Worm (Caenorhabditis elegans) whole organism, L2 larva: ENCODE results near the gene set-16.

Experiments used
- C34F6.9 ChIP-seq: fragments of 150-350 bp; optimal IDR thresholded peaks from 2 replicates; lab custom pipeline; 2014; ENCODE audit warnings: missing biosample characterization, missing genetic modification characterization
- F13H6.1 ChIP-seq: sonication (generic microtip); optimal IDR thresholded peaks from 2 replicates; lab custom pipeline; 2016; ENCODE audit warnings: missing genetic modification characterization, missing compliant biosample characterization
- R02D3.7 ChIP-seq: fragments of 150-350 bp; optimal IDR thresholded peaks from 2 replicates; lab custom pipeline; 2014; ENCODE audit warnings: missing biosample characterization, missing genetic modification characterization
- ZK546.5 ChIP-seq: sonication (generic microtip); optimal IDR thresholded peaks from 2 replicates; lab custom pipeline; 2017; ENCODE audit warnings: missing biosample characterization, missing genetic modification characterization
- alr-1 ChIP-seq: fragments of 150-350 bp; optimal IDR thresholded peaks from 2 replicates; lab custom pipeline; 2014; ENCODE audit warnings: missing biosample characterization, missing genetic modification characterization
- ama-1 ChIP-seq: fragments of 150-350 bp; optimal IDR thresholded peaks from 2 replicates; lab custom pipeline; 2018; ENCODE audit warnings: inconsistent platforms
- blmp-1 ChIP-seq: sonication (generic microtip); optimal IDR thresholded peaks from 2 replicates; lab custom pipeline; 2017; ENCODE audit warnings: missing genetic modification characterization, mild to moderate bottlenecking, missing compliant biosample characterization, antibody characterized with exemption, moderate library complexity; ENCODE audit not compliant: insufficient read depth
- ceh-16 ChIP-seq: fragments of 150-350 bp; optimal IDR thresholded peaks from 2 replicates; lab custom pipeline; 2014; ENCODE audit warnings: missing biosample characterization, missing genetic modification characterization
- crh-2 ChIP-seq: sonication (generic microtip); optimal IDR thresholded peaks from 2 replicates; lab custom pipeline; 2017; ENCODE audit warnings: missing biosample characterization, missing genetic modification characterization
- dmd-4 ChIP-seq: sonication (generic microtip); optimal IDR thresholded peaks from 2 replicates; lab custom pipeline; 2017; ENCODE audit warnings: missing biosample characterization, missing genetic modification characterization
- elt-1 ChIP-seq: fragments of 150-350 bp; optimal IDR thresholded peaks from 2 replicates; lab custom pipeline; 2014; ENCODE audit warnings: missing biosample characterization, missing genetic modification characterization
- elt-3 ChIP-seq: sonication (generic microtip); optimal IDR thresholded peaks from 2 replicates; lab custom pipeline; 2017; ENCODE audit warnings: missing biosample characterization, missing genetic modification characterization
- fos-1 ChIP-seq: fragments of 150-350 bp; optimal IDR thresholded peaks from 2 replicates; lab custom pipeline; 2014; ENCODE audit warnings: missing biosample characterization, missing genetic modification characterization
- gmeb-1 ChIP-seq: fragments of 150-350 bp; optimal IDR thresholded peaks from 2 replicates; lab custom pipeline; 2014; ENCODE audit warnings: missing biosample characterization, missing genetic modification characterization
- lin-11 ChIP-seq: fragments of 150-350 bp; sonication (generic microtip); optimal IDR thresholded peaks from 2 replicates; lab custom pipeline; 2014; ENCODE audit warnings: missing biosample characterization, missing genetic modification characterization, inconsistent platforms, mixed read lengths
- lin-13 ChIP-seq: fragments of 150-350 bp; optimal IDR thresholded peaks from 2 replicates; lab custom pipeline; 2014; ENCODE audit warnings: missing biosample characterization, missing genetic modification reagents, missing genetic modification characterization
- lin-39 ChIP-seq: fragments of 150-350 bp; optimal IDR thresholded peaks from 2 replicates; lab custom pipeline; 2014; ENCODE audit warnings: missing biosample characterization, missing genetic modification reagents, missing genetic modification characterization
- lsy-2 ChIP-seq, 2 experiments: fragments of 150-350 bp in 1 of 2; sonication (generic microtip) in 1 of 2; optimal IDR thresholded peaks; 2 replicates each; lab custom pipeline; 2014 to 2017; ENCODE audit warnings: missing biosample characterization in 2 of 2, missing genetic modification characterization in 2 of 2
- mab-5 ChIP-seq: fragments of 150-350 bp; optimal IDR thresholded peaks from 2 replicates; lab custom pipeline; 2014; ENCODE audit warnings: missing biosample characterization, missing genetic modification characterization
- mdl-1 ChIP-seq, 2 experiments: fragments of 150-350 bp in 1 of 2; sonication (generic microtip) in 1 of 2; optimal IDR thresholded peaks; 2 replicates each; lab custom pipeline; 2017; ENCODE audit warnings: missing biosample characterization in 2 of 2, missing genetic modification characterization in 2 of 2
- nhr-10 ChIP-seq: sonication (generic microtip); optimal IDR thresholded peaks from 2 replicates; lab custom pipeline; 2017; ENCODE audit warnings: missing biosample characterization, missing genetic modification characterization
- nhr-12 ChIP-seq: fragments of 150-350 bp; optimal IDR thresholded peaks from 2 replicates; lab custom pipeline; 2014; ENCODE audit warnings: missing biosample characterization, missing genetic modification characterization
- nhr-129 ChIP-seq: fragments of 150-350 bp; optimal IDR thresholded peaks from 2 replicates; lab custom pipeline; 2014; ENCODE audit warnings: missing biosample characterization, missing genetic modification characterization
- nhr-23 ChIP-seq: fragments of 150-350 bp; optimal IDR thresholded peaks from 2 replicates; lab custom pipeline; 2014; ENCODE audit warnings: missing biosample characterization, missing genetic modification reagents, missing genetic modification characterization
- nhr-25 ChIP-seq: fragments of 150-350 bp; sonication (generic microtip); optimal IDR thresholded peaks from 3 replicates; lab custom pipeline; 2014; ENCODE audit warnings: missing biosample characterization, missing genetic modification characterization
- peb-1 ChIP-seq: fragments of 150-350 bp; optimal IDR thresholded peaks from 2 replicates; lab custom pipeline; 2014; ENCODE audit warnings: missing biosample characterization, missing genetic modification characterization
- sem-4 ChIP-seq: fragments of 150-350 bp; optimal IDR thresholded peaks from 2 replicates; lab custom pipeline; 2014; ENCODE audit warnings: missing biosample characterization, missing genetic modification reagents, missing genetic modification characterization
- skn-1 ChIP-seq: sonication (generic microtip); optimal IDR thresholded peaks from 2 replicates; lab custom pipeline; 2017; ENCODE audit warnings: missing biosample characterization, missing genetic modification characterization
- sma-3 ChIP-seq: sonication (generic microtip); optimal IDR thresholded peaks from 2 replicates; lab custom pipeline; 2016; ENCODE audit warnings: missing genetic modification reagents, missing genetic modification characterization, missing compliant biosample characterization
- unc-39 ChIP-seq: fragments of 150-350 bp; optimal IDR thresholded peaks from 2 replicates; lab custom pipeline; 2014; ENCODE audit warnings: missing biosample characterization, missing genetic modification characterization
- unc-55 ChIP-seq: fragments of 150-350 bp; sonication (generic microtip); optimal IDR thresholded peaks from 3 replicates; lab custom pipeline; 2014; ENCODE audit warnings: missing biosample characterization, missing genetic modification reagents, missing genetic modification characterization
- unc-62 ChIP-seq: fragments of 150-350 bp; optimal IDR thresholded peaks from 2 replicates; lab custom pipeline; 2014; ENCODE audit warnings: missing biosample characterization, missing genetic modification reagents, missing genetic modification characterization
- zag-1 ChIP-seq: fragments of 150-350 bp; optimal IDR thresholded peaks from 2 replicates; lab custom pipeline; 2014; ENCODE audit warnings: missing biosample characterization, missing genetic modification characterization
- ztf-4 ChIP-seq: fragments of 150-350 bp; optimal IDR thresholded peaks from 2 replicates; lab custom pipeline; 2014; ENCODE audit warnings: missing biosample characterization, missing genetic modification characterization

The set-16 gene

DNA sequence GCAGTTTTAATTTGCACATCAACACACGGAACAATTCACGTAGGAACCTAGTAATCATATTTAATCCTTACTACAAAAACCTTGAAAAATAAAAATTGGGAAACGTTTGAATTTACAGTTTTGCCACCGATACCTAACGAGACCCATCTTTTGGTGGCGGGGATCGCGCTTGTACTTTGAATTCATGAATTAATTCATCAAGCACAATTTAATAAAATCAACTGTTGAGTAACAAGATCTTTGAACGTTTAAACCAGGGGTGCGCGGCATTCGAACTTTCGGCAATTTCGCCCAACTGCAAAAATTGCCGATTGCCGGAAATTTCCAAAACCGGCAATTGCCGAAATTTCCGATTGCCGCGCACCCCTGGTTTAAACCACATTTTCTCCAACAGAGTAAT lies 13.0 kb downstream of the set-16 start:
- TF ChIP-seq skn-1 (tag; lab: Kevin White, UChicago) (no peak), alr-1 (tag; lab: Kevin White, UChicago) (no peak), elt-3 (tag; lab: Kevin White, UChicago) (no peak), elt-1 (tag; lab: Kevin White, UChicago) (no peak), ztf-4 (tag; lab: Kevin White, UChicago) (no peak), ceh-16 (tag; lab: Kevin White, UChicago) (no peak), lsy-2 (tag; optimal IDR thresholded peaks at IDR 0.05; lab: Kevin White, UChicago) (no peak)
- TF ChIP-seq, all 48 proteins: peak for 0

DNA sequence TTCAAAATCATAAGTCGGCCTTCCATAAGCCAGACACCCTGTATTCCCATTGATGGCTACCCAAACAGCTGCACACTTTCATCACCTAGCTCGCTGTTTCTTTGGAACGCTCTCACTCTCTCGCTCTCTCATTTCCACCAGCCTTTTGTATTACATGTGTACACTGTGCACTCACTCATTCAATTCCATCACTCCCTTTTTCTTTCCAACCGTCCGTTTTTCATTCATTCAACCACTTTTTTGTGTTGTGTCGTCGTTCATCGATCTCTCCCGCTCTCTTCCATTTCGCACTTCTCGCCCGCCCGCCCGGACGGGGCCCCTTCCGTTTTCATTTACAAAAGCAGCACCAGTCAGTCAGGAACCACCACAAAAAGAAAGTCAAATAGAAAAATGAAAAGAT lies 14.3 kb downstream of the set-16 start:
- TF ChIP-seq nhr-129 (tag; lab: Kevin White, UChicago) (peak; percentile 24), fos-1 (tag; lab: Kevin White, UChicago) (peak; percentile 76), nhr-12 (tag; lab: Kevin White, UChicago) (no peak)

DNA sequence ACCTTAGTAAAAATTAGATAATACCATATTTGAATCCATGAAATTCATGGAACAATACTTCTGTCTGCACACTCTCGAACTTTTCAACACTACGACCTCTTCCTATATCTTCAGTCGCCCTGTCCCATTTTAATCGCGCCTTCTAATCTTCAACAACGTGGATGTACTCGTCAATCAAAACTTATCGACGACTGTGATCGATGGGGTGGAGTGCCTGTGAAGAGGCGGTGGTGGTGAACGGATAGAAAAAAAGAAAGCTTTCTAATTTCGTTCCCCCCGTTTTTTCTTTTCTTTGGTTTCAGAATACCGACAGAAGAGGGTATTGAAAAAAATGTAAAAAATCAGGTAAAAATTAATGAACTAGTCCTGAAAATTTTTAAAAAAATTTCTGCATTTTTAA lies 15.3 kb downstream of the set-16 start:
- TF ChIP-seq sma-3 (GFP tag; lab: Kevin White, UChicago) (no peak), lin-13 (GFP tag; lab: Kevin White, UChicago) (no peak), nhr-23 (tag; lab: Kevin White, UChicago) (no peak), gmeb-1 (tag; lab: Kevin White, UChicago) (no peak), ceh-16 (tag; lab: Kevin White, UChicago) (peak; percentile 27), elt-1 (tag; lab: Kevin White, UChicago) (peak; percentile 4), dmd-4 (tag; lab: Kevin White, UChicago) (no peak), mdl-1 (tag; optimal IDR thresholded peaks at IDR 0.05; lab: Kevin White, UChicago) (no peak)
- TF ChIP-seq, all 48 proteins: peak for 2

DNA sequence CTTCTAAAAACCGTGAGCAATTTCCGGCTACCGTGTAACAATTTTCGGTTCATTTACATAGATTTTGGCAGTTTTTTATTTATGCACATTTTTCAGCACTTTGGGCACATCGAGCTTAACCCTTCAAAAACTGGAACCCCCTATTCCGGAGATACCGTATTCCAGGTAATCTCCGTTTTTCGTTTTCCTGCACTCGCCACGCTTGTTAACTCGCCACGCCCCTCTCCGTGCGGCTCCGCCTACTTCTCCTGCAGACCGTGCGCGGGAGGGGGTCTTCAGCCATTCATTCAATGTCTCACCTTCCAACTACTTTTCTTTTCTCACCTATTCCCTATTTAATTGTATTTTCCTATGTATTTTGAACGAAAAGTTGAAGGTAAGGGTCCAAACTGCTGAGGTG lies 16.4 kb downstream of the set-16 start:
- TF ChIP-seq unc-39 (tag; lab: Kevin White, UChicago), result no peak
- TF ChIP-seq sem-4 (tag; lab: Kevin White, UChicago), result no peak
- TF ChIP-seq nhr-25, result no peak
- TF ChIP-seq C34F6.9 (tag; lab: Kevin White, UChicago), result no peak
- TF ChIP-seq skn-1 (tag; lab: Kevin White, UChicago), result no peak
- TF ChIP-seq crh-2 (tag; lab: Kevin White, UChicago), result no peak
- no peak for TF ChIP-seq ama-1 (lab: Kevin White, UChicago)
- TF ChIP-seq unc-62 (GFP tag; lab: Kevin White, UChicago), result no peak
- TF ChIP-seq blmp-1 (tag; lab: Kevin White, UChicago), result no peak
- TF ChIP-seq F13H6.1 (tag; lab: Kevin White, UChicago), result no peak
- no peak for TF ChIP-seq ZK546.5 (tag; lab: Kevin White, UChicago)
- no peak for TF ChIP-seq elt-3 (tag; lab: Kevin White, UChicago)
- no peak for TF ChIP-seq R02D3.7 (tag; lab: Kevin White, UChicago)
- TF ChIP-seq zag-1, result no peak
- no peak for TF ChIP-seq lin-39 (tag; lab: Kevin White, UChicago)
- no peak for TF ChIP-seq mab-5 (tag; lab: Kevin White, UChicago)
- no peak for TF ChIP-seq peb-1 (tag; lab: Kevin White, UChicago)
- TF ChIP-seq nhr-10, result no peak
- no peak for TF ChIP-seq lin-11 (tag; lab: Kevin White, UChicago)

DNA sequence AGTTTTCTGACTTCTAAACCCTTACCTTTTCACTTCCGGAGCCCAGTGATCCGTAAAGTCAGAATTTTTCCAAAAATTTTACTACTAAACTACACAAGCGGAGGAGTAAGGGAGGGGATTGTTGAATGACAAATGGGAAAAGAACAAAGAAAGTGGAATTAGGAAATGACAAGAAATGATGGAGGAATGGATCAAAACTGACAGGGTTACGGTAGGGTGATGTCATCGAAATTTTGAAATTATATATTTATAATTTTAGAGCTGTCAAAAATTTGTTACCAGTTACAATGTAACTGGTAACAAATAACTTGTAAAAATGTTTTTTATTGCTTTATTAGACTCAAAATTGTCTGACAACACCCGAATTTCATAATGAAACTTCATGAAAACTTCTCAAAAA lies 22.7 kb downstream of the set-16 start:
- peak; percentile 65 for TF ChIP-seq mab-5 (tag; lab: Kevin White, UChicago)
- no peak for TF ChIP-seq lin-11 (tag; lab: Kevin White, UChicago)
- no peak for TF ChIP-seq R02D3.7 (tag; lab: Kevin White, UChicago)
- TF ChIP-seq elt-1 (tag; lab: Kevin White, UChicago), result no peak
- TF ChIP-seq ZK546.5 (tag; lab: Kevin White, UChicago), result no peak
- no peak for TF ChIP-seq mdl-1 (tag; optimal IDR thresholded peaks at IDR 0.05; lab: Kevin White, UChicago)
- no peak for TF ChIP-seq dmd-4 (tag; lab: Kevin White, UChicago)
- no peak for TF ChIP-seq lin-13 (GFP tag; lab: Kevin White, UChicago)
- peak in 1 of 2 experiments; percentile 46 for TF ChIP-seq lsy-2 (tag; optimal IDR thresholded peaks at IDR 0.05; lab: Kevin White, UChicago)
- no peak for TF ChIP-seq nhr-12 (tag; lab: Kevin White, UChicago)
- TF ChIP-seq ama-1 (lab: Kevin White, UChicago), result no peak
- no peak for TF ChIP-seq sem-4 (tag; lab: Kevin White, UChicago)
- TF ChIP-seq unc-55 (GFP tag; lab: Kevin White, UChicago), result peak; percentile 52
